Worm (Caenorhabditis elegans) whole organism, mixed stage, embryonic: ENCODE measurements around the gene C06E7.4.

ENCODE experiments used
- blmp-1 ChIP-seq: fragments of 150-350 bp; optimal IDR thresholded peaks from 2 replicates; lab custom pipeline; 2014; ENCODE audit warnings: missing biosample characterization, missing genetic modification characterization
- ceh-43 ChIP-seq: fragments of 200-800 bp; sonication (Bioruptor generic); optimal IDR thresholded peaks from 2 replicates; lab custom pipeline; 2018; ENCODE audit warnings: mild to moderate bottlenecking, missing genetic modification characterization, moderate library complexity, missing compliant biosample characterization
- ces-1 ChIP-seq: fragments of 150-350 bp; optimal IDR thresholded peaks from 2 replicates; lab custom pipeline; 2014; ENCODE audit warnings: missing biosample characterization, missing genetic modification reagents, missing genetic modification characterization
- drap-1 ChIP-seq: fragments of 200-800 bp; sonication (Bioruptor generic); optimal IDR thresholded peaks from 3 replicates; lab custom pipeline; 2018; ENCODE audit warnings: mild to moderate bottlenecking, missing genetic modification characterization, missing compliant biosample characterization
- elt-3 ChIP-seq: fragments of 150-350 bp; optimal IDR thresholded peaks from 2 replicates; lab custom pipeline; 2014; ENCODE audit warnings: missing biosample characterization, missing genetic modification characterization
- lin-13 ChIP-seq: fragments of 150-350 bp; optimal IDR thresholded peaks from 2 replicates; lab custom pipeline; 2014; ENCODE audit warnings: missing biosample characterization, missing genetic modification characterization
- lsy-2 ChIP-seq: fragments of 150-350 bp; optimal IDR thresholded peaks from 2 replicates; lab custom pipeline; 2014; ENCODE audit warnings: missing biosample characterization, missing genetic modification characterization
- nhr-12 ChIP-seq: fragments of 150-350 bp; optimal IDR thresholded peaks from 2 replicates; lab custom pipeline; 2014; ENCODE audit warnings: missing biosample characterization, missing genetic modification characterization
- pha-4 ChIP-seq: fragments of 150-350 bp; optimal IDR thresholded peaks from 2 replicates; lab custom pipeline; 2018; ENCODE audit warnings: missing biosample characterization, missing genetic modification reagents, missing genetic modification characterization
- snpc-4 ChIP-seq: fragments of 150-350 bp; optimal IDR thresholded peaks from 2 replicates; lab custom pipeline; 2014; ENCODE audit warnings: missing biosample characterization, missing genetic modification characterization
- unc-62 ChIP-seq: fragments of 150-350 bp; optimal IDR thresholded peaks from 2 replicates; lab custom pipeline; 2014; ENCODE audit warnings: missing biosample characterization, missing genetic modification reagents, missing genetic modification characterization
- ztf-11 ChIP-seq: fragments of 150-350 bp; optimal IDR thresholded peaks from 2 replicates; lab custom pipeline; 2014; ENCODE audit warnings: missing biosample characterization, missing genetic modification characterization

ce11 chrIV:5846269-5846668 lies 13.5 kb downstream of the C06E7.4 start, which contains the start of gene sams-4:
- TF ChIP-seq ceh-43 (GFP tag; lab: Kevin White, UChicago) = no peak
- TF ChIP-seq pha-4 (tag; lab: Kevin White, UChicago) = no peak
- no peak for TF ChIP-seq drap-1 (GFP tag; lab: Kevin White, UChicago)
- no peak for TF ChIP-seq unc-62 (GFP tag; lab: Kevin White, UChicago)
- TF ChIP-seq blmp-1 = no peak
- TF ChIP-seq ztf-11 (tag; lab: Kevin White, UChicago) = no peak
- no peak for TF ChIP-seq snpc-4 (tag; lab: Kevin White, UChicago)
- TF ChIP-seq elt-3 = no peak
- TF ChIP-seq lsy-2 (tag; lab: Kevin White, UChicago) = no peak
- TF ChIP-seq lin-13 (tag; lab: Kevin White, UChicago) = no peak
- TF ChIP-seq ces-1 (GFP tag; lab: Kevin White, UChicago) = no peak
- TF ChIP-seq nhr-12 (tag; lab: Kevin White, UChicago) = no peak
